Fruit fly (Drosophila melanogaster) whole organism, embryonic: Measurements from ENCODE around the gene CG4730.

Source experiments
- BtbVII ChIP-seq: fragments of 200-800 bp; sonication (Bioruptor generic); optimal IDR thresholded peaks from 3 replicates; lab custom pipeline; 2017; ENCODE audit warnings: missing biosample characterization, mild to moderate bottlenecking, missing genetic modification characterization
- CG10979 ChIP-seq: fragments of 200-800 bp; sonication (Bioruptor generic); optimal IDR thresholded peaks from 2 replicates; lab custom pipeline; 2018; ENCODE audit warnings: missing biosample characterization, mild to moderate bottlenecking, missing genetic modification characterization, moderate library complexity
- CG13123 ChIP-seq: fragments of 200-800 bp; sonication (Bioruptor generic); optimal IDR thresholded peaks from 2 replicates; lab custom pipeline; 2016; ENCODE audit warnings: missing biosample characterization, missing genetic modification characterization
- CG13296 ChIP-seq: fragments of 200-800 bp; sonication (Bioruptor generic); optimal IDR thresholded peaks from 3 replicates; lab custom pipeline; 2018; ENCODE audit warnings: missing biosample characterization, mild to moderate bottlenecking, missing genetic modification characterization
- CG14710 ChIP-seq: fragments of 200-800 bp; sonication (Bioruptor generic); optimal IDR thresholded peaks from 3 replicates; lab custom pipeline; 2019; ENCODE audit warnings: missing biosample characterization, mild to moderate bottlenecking, missing genetic modification characterization, moderate library complexity
- CG17359 ChIP-seq: fragments of 200-800 bp; sonication (Bioruptor generic); optimal IDR thresholded peaks from 3 replicates; lab custom pipeline; 2018; ENCODE audit warnings: missing biosample characterization, mild to moderate bottlenecking, missing genetic modification characterization, moderate library complexity
- CG3407 ChIP-seq: fragments of 200-800 bp; sonication (Bioruptor generic); optimal IDR thresholded peaks from 2 replicates; lab custom pipeline; 2018; ENCODE audit warnings: missing biosample characterization, mild to moderate bottlenecking, missing genetic modification characterization
- CG3838 ChIP-seq: fragments of 200-800 bp; sonication (Bioruptor generic); optimal IDR thresholded peaks from 3 replicates; lab custom pipeline; 2016; ENCODE audit warnings: missing biosample characterization, missing genetic modification characterization
- CG4730 ChIP-seq: fragments of 200-800 bp; sonication (Bioruptor generic); IDR thresholded peaks from 2 replicates; pipeline ENCODE4 v1.3.6; 2022; ENCODE audit warnings: missing biosample characterization, missing genetic modification characterization
- CG8765 ChIP-seq: fragments of 200-800 bp; sonication (Bioruptor generic); IDR thresholded peaks from 2 replicates; pipeline ENCODE4 v1.3.6; 2022; ENCODE audit warnings: missing biosample characterization, missing genetic modification characterization
- Camta ChIP-seq: fragments of 200-800 bp; sonication (Bioruptor generic); optimal IDR thresholded peaks from 2 replicates; lab custom pipeline; 2016; ENCODE audit warnings: missing biosample characterization, missing genetic modification characterization
- CrebB ChIP-seq: fragments of 200-800 bp; sonication (Bioruptor generic); optimal IDR thresholded peaks from 3 replicates; lab custom pipeline; 2018; ENCODE audit warnings: missing biosample characterization, mild to moderate bottlenecking, missing genetic modification characterization
- Dbx ChIP-seq: fragments of 200-800 bp; sonication (Bioruptor generic); IDR thresholded peaks from 3 replicates; pipeline ENCODE4 v1.3.6; 2022; ENCODE audit warnings: missing biosample characterization, missing genetic modification characterization
- Drgx ChIP-seq: fragments of 200-800 bp; sonication (Bioruptor generic); IDR thresholded peaks from 2 replicates; pipeline ENCODE4 v1.3.6; 2022; ENCODE audit warnings: missing biosample characterization, missing genetic modification characterization
- Hr78 ChIP-seq, 2 experiments: fragments of 200-800 bp in 1 of 2; fragments of >200 bp in 1 of 2; sonication (Bioruptor generic) in 1 of 2; optimal IDR thresholded peaks; 2 replicates each; lab custom pipeline; 2017 to 2019; ENCODE audit warnings: missing biosample characterization in 2 of 2, missing genetic modification characterization in 2 of 2, mild to moderate bottlenecking in 1 of 2, moderate library complexity in 1 of 2
- Lim3 ChIP-seq: fragments of 200-800 bp; sonication (Bioruptor generic); IDR thresholded peaks from 2 replicates; pipeline ENCODE4 v1.3.6; 2022; ENCODE audit warnings: missing biosample characterization, missing genetic modification characterization
- Med ChIP-seq: fragments of 200-800 bp; sonication (Bioruptor generic); peaks from one replicate; lab custom pipeline; 2016; ENCODE audit warnings: missing biosample characterization, missing genetic modification characterization, mild to moderate bottlenecking, inconsistent platforms, moderate library complexity
- NFAT ChIP-seq: fragments of 200-800 bp; sonication (Bioruptor generic); IDR thresholded peaks from 2 replicates; pipeline ENCODE4 v1.3.6; 2022; ENCODE audit warnings: missing biosample characterization, missing genetic modification characterization
- NfI ChIP-seq: fragments of 200-800 bp; sonication (Bioruptor generic); optimal IDR thresholded peaks from 3 replicates; lab custom pipeline; 2018; ENCODE audit warnings: missing biosample characterization, mild to moderate bottlenecking, missing genetic modification characterization, moderate library complexity
- PHDP ChIP-seq: fragments of 200-800 bp; sonication (Bioruptor generic); optimal IDR thresholded peaks from 3 replicates; lab custom pipeline; 2018; ENCODE audit warnings: missing biosample characterization, mild to moderate bottlenecking, missing genetic modification characterization, moderate library complexity
- Six4 ChIP-seq: fragments of 200-800 bp; sonication (Bioruptor generic); optimal IDR thresholded peaks from 2 replicates; lab custom pipeline; 2016; ENCODE audit warnings: missing biosample characterization, missing genetic modification characterization
- Tbp ChIP-seq: fragments of >200 bp; optimal IDR thresholded peaks from 2 replicates; lab custom pipeline; 2018; ENCODE audit warnings: missing biosample characterization, missing genetic modification characterization
- Xrp1 ChIP-seq: fragments of 200-800 bp; sonication (Bioruptor generic); IDR thresholded peaks from 2 replicates; pipeline ENCODE4 v1.3.6; 2022; ENCODE audit warnings: missing biosample characterization, missing genetic modification characterization
- ara ChIP-seq: fragments of 200-800 bp; sonication (Bioruptor generic); IDR thresholded peaks from 2 replicates; pipeline ENCODE4 v1.3.6; 2022; ENCODE audit warnings: missing biosample characterization, missing genetic modification characterization
- br ChIP-seq: fragments of >200 bp; optimal IDR thresholded peaks from 2 replicates; lab custom pipeline; 2017
- chinmo ChIP-seq: fragments of 200-800 bp; sonication (Bioruptor generic); IDR thresholded peaks from 4 replicates; pipeline ENCODE4 v1.3.6; 2022; ENCODE audit warnings: missing biosample characterization, missing genetic modification characterization; ENCODE audit not compliant: partially characterized antibody
- crc ChIP-seq: fragments of 200-800 bp; sonication (Bioruptor generic); optimal IDR thresholded peaks from 2 replicates; lab custom pipeline; 2016; ENCODE audit warnings: missing biosample characterization, missing genetic modification characterization
- croc ChIP-seq: fragments of 200-800 bp; sonication (Bioruptor generic); conservative IDR thresholded peaks from 3 replicates; pipeline ENCODE4 v1.3.6; 2022; ENCODE audit warnings: missing biosample characterization, missing genetic modification characterization
- dmrt11E ChIP-seq: fragments of 200-800 bp; sonication (Bioruptor generic); optimal IDR thresholded peaks from 3 replicates; lab custom pipeline; 2018; ENCODE audit warnings: missing biosample characterization, mild to moderate bottlenecking, missing genetic modification characterization, moderate library complexity
- dmrt99B ChIP-seq: fragments of 200-800 bp; sonication (Bioruptor generic); optimal IDR thresholded peaks from 2 replicates; lab custom pipeline; 2018; ENCODE audit warnings: missing biosample characterization, mild to moderate bottlenecking, missing genetic modification characterization, moderate library complexity
- en ChIP-seq: fragments of 200-800 bp; sonication (Bioruptor generic); optimal IDR thresholded peaks from 2 replicates; lab custom pipeline; 2016; ENCODE audit warnings: missing biosample characterization, missing genetic modification characterization
- fd96Cb ChIP-seq: fragments of 200-800 bp; sonication (Bioruptor generic); optimal IDR thresholded peaks from 2 replicates; lab custom pipeline; 2018; ENCODE audit warnings: missing biosample characterization, mild to moderate bottlenecking, missing genetic modification characterization, moderate library complexity
- gce ChIP-seq: fragments of 200-800 bp; sonication (Bioruptor generic); IDR thresholded peaks from 3 replicates; pipeline ENCODE4 v1.3.6; 2022; ENCODE audit warnings: missing biosample characterization, missing genetic modification characterization
- gem ChIP-seq: fragments of 200-800 bp; sonication (Bioruptor generic); optimal IDR thresholded peaks from 2 replicates; lab custom pipeline; 2019; ENCODE audit warnings: missing biosample characterization, mild to moderate bottlenecking, missing genetic modification characterization, moderate library complexity
- gsb ChIP-seq: fragments of 200-800 bp; sonication (Bioruptor generic); IDR thresholded peaks from 2 replicates; pipeline ENCODE4 v1.3.6; 2022; ENCODE audit warnings: missing biosample characterization, missing genetic modification characterization
- lbe ChIP-seq: fragments of 200-800 bp; sonication (Bioruptor generic); optimal IDR thresholded peaks from 2 replicates; lab custom pipeline; 2016; ENCODE audit warnings: missing biosample characterization, mild to moderate bottlenecking, missing genetic modification characterization
- lilli ChIP-seq: fragments of 200-800 bp; sonication (Bioruptor generic); optimal IDR thresholded peaks from 3 replicates; lab custom pipeline; 2016; ENCODE audit warnings: missing biosample characterization, missing genetic modification characterization
- nmo ChIP-seq: fragments of 200-800 bp; sonication (Bioruptor generic); optimal IDR thresholded peaks from 2 replicates; lab custom pipeline; 2018; ENCODE audit warnings: missing biosample characterization, mild to moderate bottlenecking, missing genetic modification characterization, moderate library complexity
- nom ChIP-seq: fragments of 200-800 bp; sonication (Bioruptor generic); optimal IDR thresholded peaks from 2 replicates; lab custom pipeline; 2017; ENCODE audit warnings: missing biosample characterization, missing genetic modification characterization, mild to moderate bottlenecking, moderate library complexity, missing genetic modification reagents
- sens ChIP-seq: fragments of 200-800 bp; sonication (Bioruptor generic); peaks from one replicate; lab custom pipeline; 2016; ENCODE audit warnings: missing biosample characterization, missing genetic modification characterization
- sim ChIP-seq: fragments of 200-800 bp; sonication (Bioruptor generic); IDR thresholded peaks from 2 replicates; pipeline ENCODE4 v1.3.6; 2022; ENCODE audit warnings: missing biosample characterization, missing genetic modification characterization
- sug ChIP-seq: fragments of 200-800 bp; optimal IDR thresholded peaks from 2 replicates; lab custom pipeline; 2019; ENCODE audit warnings: missing biosample characterization, mild to moderate bottlenecking, missing genetic modification characterization, moderate library complexity
- tap ChIP-seq: fragments of 200-800 bp; optimal IDR thresholded peaks from 3 replicates; lab custom pipeline; 2019; ENCODE audit warnings: missing biosample characterization, mild to moderate bottlenecking, missing genetic modification characterization, moderate library complexity
- tgo ChIP-seq: fragments of 200-800 bp; sonication (Bioruptor generic); IDR thresholded peaks from 3 replicates; pipeline ENCODE4 v1.3.6; 2022; ENCODE audit warnings: missing biosample characterization, missing genetic modification characterization
- tin ChIP-seq: fragments of 200-800 bp; sonication (Bioruptor generic); optimal IDR thresholded peaks from 3 replicates; lab custom pipeline; 2016; ENCODE audit warnings: missing biosample characterization, missing genetic modification characterization
- tll ChIP-seq, 2 experiments: fragments of 200-800 bp in 1 of 2; fragments of >200 bp in 1 of 2; sonication (Bioruptor generic) in 1 of 2; optimal IDR thresholded peaks; 2 replicates each; lab custom pipeline; 2017 to 2019; ENCODE audit warnings: missing biosample characterization in 2 of 2, missing genetic modification characterization in 2 of 2, mild to moderate bottlenecking in 1 of 2, moderate library complexity in 1 of 2
- trem ChIP-seq: fragments of 200-800 bp; optimal IDR thresholded peaks from 3 replicates; lab custom pipeline; 2019; ENCODE audit warnings: missing biosample characterization, mild to moderate bottlenecking, missing genetic modification characterization, moderate library complexity
- tx ChIP-seq: fragments of 200-800 bp; sonication (Bioruptor generic); optimal IDR thresholded peaks from 2 replicates; lab custom pipeline; 2016; ENCODE audit warnings: missing biosample characterization, missing genetic modification characterization
- unpg ChIP-seq: fragments of 200-800 bp; sonication (Bioruptor generic); optimal IDR thresholded peaks from 3 replicates; lab custom pipeline; 2018; ENCODE audit warnings: missing biosample characterization, mild to moderate bottlenecking, missing genetic modification characterization, moderate library complexity
- vnd ChIP-seq: fragments of 200-800 bp; sonication (Bioruptor generic); IDR thresholded peaks from 3 replicates; pipeline ENCODE4 v1.3.6; 2022; ENCODE audit warnings: missing biosample characterization, missing genetic modification characterization; ENCODE audit not compliant: partially characterized antibody

The CG4730 gene

dm6 chr3R:25640463-25640862 is 38.0 kb downstream of the CG4730 start (continued):
- TF ChIP-seq en (GFP tag; lab: Kevin White, UChicago) (no peak), Drgx (peak; percentile 28; the same call in 1 of the 2 replicates), gsb (GFP tag; lab: Robert Waterston, UW) (no peak), tgo (GFP tag; lab: Robert Waterston, UW) (peak; percentile 40; the same call in 1 of the 3 replicates), BtbVII (GFP tag; lab: Kevin White, UChicago) (peak; percentile 8), fd96Cb (peak; percentile 61), trem (peak; percentile 52), sim (GFP tag; lab: Robert Waterston, UW) (peak; percentile 52; the same call in 1 of the 2 replicates), gce (GFP tag; lab: Robert Waterston, UW) (0 out of 3 replicates have a peak, but pooled peaks have one; percentile 23), CG4730 (GFP tag; lab: Robert Waterston, UW) (no peak), dmrt11E (tag; lab: Kevin White, UChicago) (peak; percentile 75), br (lab: Kevin White, UChicago) (no peak), CG13296 (GFP tag; lab: Kevin White, UChicago) (peak; percentile 15), croc (GFP tag; lab: Robert Waterston, UW) (0 out of 3 replicates have a peak, but pooled peaks have one; percentile 33), dmrt99B (tag; lab: Kevin White, UChicago) (peak; percentile 67), Camta (GFP tag; lab: Kevin White, UChicago) (peak; percentile 26), CG14710 (tag; lab: Kevin White, UChicago) (peak; percentile 60), Tbp (GFP tag; lab: Kevin White, UChicago) (no peak), CG13123 (GFP tag; lab: Kevin White, UChicago) (no peak), unpg (GFP tag; lab: Kevin White, UChicago) (peak; percentile 75), tll (GFP tag; optimal IDR thresholded peaks at IDR 0.05; lab: Kevin White, UChicago) (peak in 1 of 2 experiments; percentile 4), gem (tag; lab: Kevin White, UChicago) (peak; percentile 79), Six4 (GFP tag; lab: Kevin White, UChicago) (peak; percentile 48), Hr78 (GFP tag; optimal IDR thresholded peaks at IDR 0.05; lab: Kevin White, UChicago) (no peak), ara (peak; percentile 82), NFAT (GFP tag; lab: Robert Waterston, UW) (0 out of 2 replicates have a peak, but pooled peaks have one; percentile 31)

dm6 chr3R:25638961-25639360 is 39.5 kb downstream of the CG4730 start:
- no peak for TF ChIP-seq CG17359
- TF ChIP-seq crc (GFP tag; lab: Kevin White, UChicago): no peak
- no peak for TF ChIP-seq CG3407 (GFP tag; lab: Kevin White, UChicago)
- no peak for TF ChIP-seq tap (tag; lab: Kevin White, UChicago)
- 0 out of 4 replicates have a peak, but pooled peaks have one; percentile 42 for TF ChIP-seq chinmo (GFP tag; lab: Robert Waterston, UW)
- peak; percentile 56 for TF ChIP-seq lbe (GFP tag; lab: Kevin White, UChicago)
- no peak for TF ChIP-seq nmo (GFP tag; lab: Kevin White, UChicago)
- TF ChIP-seq vnd (GFP tag; lab: Robert Waterston, UW): no peak
- no peak for TF ChIP-seq PHDP (tag; lab: Kevin White, UChicago)
- peak; percentile 44 for TF ChIP-seq Med (GFP tag; lab: Kevin White, UChicago)
- TF ChIP-seq CrebB (tag; lab: Kevin White, UChicago): no peak
- no peak for TF ChIP-seq CG8765 (GFP tag; lab: Robert Waterston, UW)
- peak; percentile 78 for TF ChIP-seq sens (GFP tag; lab: Kevin White, UChicago)
- TF ChIP-seq gem (tag; lab: Kevin White, UChicago): peak; percentile 25
- no peak for TF ChIP-seq tin
- no peak for TF ChIP-seq lilli
- TF ChIP-seq tx (GFP tag; lab: Kevin White, UChicago): no peak
- peak; percentile 0 for TF ChIP-seq CG10979
- no peak for TF ChIP-seq CG3838 (GFP tag; lab: Kevin White, UChicago)
- TF ChIP-seq Lim3 (GFP tag; lab: Robert Waterston, UW): no peak
- no peak for TF ChIP-seq sug (tag; lab: Kevin White, UChicago)
- peak; percentile 2 for TF ChIP-seq nom (GFP tag; lab: Kevin White, UChicago)
- no peak for TF ChIP-seq Dbx (GFP tag; lab: Robert Waterston, UW)
- TF ChIP-seq NfI (GFP tag; lab: Kevin White, UChicago): no peak
- TF ChIP-seq BtbVII (GFP tag; lab: Kevin White, UChicago): no peak
- TF ChIP-seq Xrp1 (GFP tag; lab: Robert Waterston, UW): 0 out of 2 replicates have a peak, but pooled peaks have one; percentile 21
